Fruit fly (Drosophila melanogaster): Measurements from ENCODE around the gene CG15446.

CG15446 gene

dm6 chrX:21102106-21102505, at the start of gene CG15446:
TSS of gene CG15446 (minus strand) at chrX:21102206.
- TF ChIP-seq CG17801 (GFP tag; optimal IDR thresholded peaks at IDR 0.05; ENCODE audit: partially characterized antibody): no peak

- TF ChIP-seq CG17801 (GFP tag; optimal IDR thresholded peaks at IDR 0.05; ENCODE audit: partially characterized antibody): no peak
These were observed 44.9 kb upstream of the CG15446 start, which contains the start of gene CG45154 for dm6 chrX:21146941-21147340. TSS of gene CG45154 (minus strand) at chrX:21147041.

dm6 chrX:21127267-21127666, 25.3 kb upstream of the CG15446 start:
- no peak for TF ChIP-seq CG17801 (GFP tag; optimal IDR thresholded peaks at IDR 0.05; ENCODE audit: partially characterized antibody)

dm6 chrX:21126790-21127189, 24.8 kb upstream of the CG15446 start:
- TF ChIP-seq CG17801 (GFP tag; optimal IDR thresholded peaks at IDR 0.05; ENCODE audit: partially characterized antibody): no peak

DNA sequence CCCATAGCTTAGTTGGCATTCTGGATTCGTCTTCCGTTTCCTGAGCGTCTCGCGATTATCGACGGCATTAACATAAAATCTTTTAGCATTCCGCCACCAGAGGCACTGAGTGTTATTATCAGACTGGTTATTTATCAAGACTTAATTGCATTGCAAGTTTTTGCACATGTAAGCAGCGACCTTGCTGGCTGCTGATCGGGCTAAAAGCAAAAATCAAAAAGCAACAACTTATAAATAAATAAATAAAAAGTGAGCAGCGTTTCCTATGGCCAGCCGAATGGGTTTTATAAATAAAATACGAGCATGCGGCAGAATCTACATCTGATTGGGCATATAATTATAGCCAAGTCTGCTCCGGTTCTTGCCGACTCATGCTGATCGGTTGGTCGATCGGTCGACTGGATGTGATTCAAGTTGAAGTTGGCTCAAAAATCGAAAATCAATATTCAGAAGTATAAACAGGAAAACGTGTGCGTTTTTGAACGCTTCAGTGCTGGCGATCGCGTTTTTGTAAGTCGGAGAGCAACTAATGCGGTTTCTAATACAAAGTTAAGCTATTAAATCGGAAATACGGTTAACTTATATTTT, 24.1 kb upstream of the CG15446 start:
- TF ChIP-seq CG17801 (GFP tag; optimal IDR thresholded peaks at IDR 0.05; ENCODE audit: partially characterized antibody): no peak

- peak; percentile 84 for TF ChIP-seq CG17801 (GFP tag; optimal IDR thresholded peaks at IDR 0.05; ENCODE audit: partially characterized antibody)
These were observed 22.2 kb upstream of the CG15446 start for dm6 chrX:21124176-21124575.

DNA sequence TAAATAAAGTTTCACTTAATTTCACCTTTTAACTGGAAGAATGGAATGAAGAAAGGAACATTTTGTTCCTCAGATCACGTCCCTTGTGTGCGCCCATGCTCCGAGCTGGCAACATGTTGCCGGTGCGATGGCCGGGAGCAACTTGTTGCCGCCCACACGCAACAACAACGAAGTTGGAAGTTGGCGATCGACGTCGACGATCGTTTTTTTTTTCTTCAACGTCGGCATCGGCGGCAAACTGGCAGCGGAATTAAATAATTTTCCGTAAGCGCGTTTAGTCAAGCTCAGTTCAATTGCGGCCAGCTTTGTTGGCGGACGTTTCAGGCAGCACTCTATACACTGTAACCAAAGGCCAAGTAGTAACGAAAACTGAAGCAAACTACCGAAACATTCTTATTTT, 21.5 kb upstream of the CG15446 start, which contains the start of gene ldd:
ldd (plus strand) TSS at position 136 of the 400 bp plus-strand sequence.
- no peak for TF ChIP-seq CG17801 (GFP tag; optimal IDR thresholded peaks at IDR 0.05; ENCODE audit: partially characterized antibody)

dm6 chrX:21116864-21117464, 15.0 kb upstream of the CG15446 start, which contains the start of the genes unc and CG15445:
TSS of gene unc (minus strand) at chrX:21116914.
TSS of gene CG15445 (plus strand) at chrX:21117159.
- peak; percentile 47 for TF ChIP-seq CG17801 (GFP tag; optimal IDR thresholded peaks at IDR 0.05; ENCODE audit: partially characterized antibody)

DNA sequence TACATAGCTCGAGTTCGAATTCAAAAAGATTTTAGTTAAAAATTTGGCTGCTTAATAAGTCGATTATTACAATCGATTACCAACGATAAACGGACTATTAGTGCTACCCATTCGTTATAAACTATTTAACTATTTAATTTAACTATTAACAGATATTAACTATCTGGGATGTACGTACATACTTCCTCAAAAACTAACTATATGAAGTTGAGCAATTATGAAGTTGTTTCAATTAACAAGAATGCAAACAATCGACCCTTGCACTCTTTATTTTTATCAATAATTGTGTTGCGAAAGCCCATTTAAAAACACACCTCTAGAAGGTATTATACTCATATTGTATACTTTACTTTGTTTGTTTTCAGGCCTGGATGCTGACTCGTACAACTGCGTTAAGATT, 4.3 kb upstream of the CG15446 start, which contains the start of gene CG1503:
CG1503 (minus strand) TSS at position 101 of the 400 bp plus-strand sequence.
- TF ChIP-seq CG17801 (GFP tag; optimal IDR thresholded peaks at IDR 0.05; ENCODE audit: partially characterized antibody): no peak

DNA sequence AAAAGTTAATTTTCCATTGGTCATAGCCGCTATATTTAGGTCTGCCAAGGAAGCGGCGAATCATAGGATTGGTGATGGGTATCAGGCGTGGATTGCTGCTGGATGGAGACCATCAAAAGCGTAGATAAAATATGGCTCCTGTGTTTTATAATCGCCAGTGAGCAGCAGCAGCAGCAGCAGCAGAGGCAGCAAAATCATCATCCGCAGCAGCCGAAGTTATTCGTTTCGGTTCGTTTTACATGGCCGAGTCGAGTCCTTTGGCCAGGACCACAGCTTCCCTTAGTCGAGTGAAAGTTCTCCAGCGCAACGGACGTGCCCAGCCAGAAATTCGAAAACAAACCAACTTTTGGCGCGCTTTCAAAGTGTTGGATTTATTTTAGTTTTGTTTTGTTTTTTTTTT, 8.5 kb downstream of the CG15446 start, which contains the start of gene stg1:
stg1 (plus strand) TSS at position 301 of the 400 bp plus-strand sequence.
- no peak for TF ChIP-seq CG17801 (GFP tag; optimal IDR thresholded peaks at IDR 0.05; ENCODE audit: partially characterized antibody)

DNA sequence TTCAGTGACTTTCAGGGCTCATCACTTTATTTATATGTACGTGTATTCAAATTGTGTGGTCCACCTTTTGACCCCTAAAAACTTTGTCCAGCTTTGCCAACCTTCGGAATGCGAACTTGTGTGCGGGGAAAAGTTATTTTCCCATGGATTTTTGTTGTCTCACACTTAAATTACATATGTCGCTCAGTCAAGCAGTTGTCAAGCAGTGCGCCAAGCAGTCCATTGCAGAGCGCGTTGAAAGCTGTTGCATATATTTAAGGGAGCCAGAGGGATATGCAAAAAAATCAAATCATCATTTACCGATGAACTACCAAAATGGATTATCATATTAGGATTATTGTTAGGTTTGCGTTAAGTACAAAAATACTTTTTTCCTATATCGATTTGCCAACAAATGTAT, 18.8 kb downstream of the CG15446 start:
- TF ChIP-seq CG17801 (GFP tag; optimal IDR thresholded peaks at IDR 0.05; ENCODE audit: partially characterized antibody): no peak

DNA sequence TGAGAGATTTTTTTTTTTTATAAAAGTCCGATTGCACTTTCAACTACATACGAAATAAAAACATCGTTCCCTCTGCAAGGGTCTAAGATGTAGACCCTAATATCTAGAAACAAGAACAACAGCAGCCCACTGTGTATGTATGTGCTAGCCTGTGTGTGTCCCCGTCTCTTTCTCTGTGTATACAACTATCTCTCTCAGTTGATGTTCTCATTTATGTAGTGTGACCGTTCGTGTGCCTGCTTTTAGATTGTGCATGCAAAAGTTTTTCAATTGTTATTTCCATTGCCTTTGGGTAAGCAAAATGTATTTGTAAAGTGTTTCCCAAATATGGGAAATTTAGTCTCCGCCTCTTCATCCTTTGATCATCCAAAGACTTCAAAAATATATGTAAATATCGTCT, 21.7 kb downstream of the CG15446 start:
- no peak for TF ChIP-seq CG17801 (GFP tag; optimal IDR thresholded peaks at IDR 0.05; ENCODE audit: partially characterized antibody)

DNA sequence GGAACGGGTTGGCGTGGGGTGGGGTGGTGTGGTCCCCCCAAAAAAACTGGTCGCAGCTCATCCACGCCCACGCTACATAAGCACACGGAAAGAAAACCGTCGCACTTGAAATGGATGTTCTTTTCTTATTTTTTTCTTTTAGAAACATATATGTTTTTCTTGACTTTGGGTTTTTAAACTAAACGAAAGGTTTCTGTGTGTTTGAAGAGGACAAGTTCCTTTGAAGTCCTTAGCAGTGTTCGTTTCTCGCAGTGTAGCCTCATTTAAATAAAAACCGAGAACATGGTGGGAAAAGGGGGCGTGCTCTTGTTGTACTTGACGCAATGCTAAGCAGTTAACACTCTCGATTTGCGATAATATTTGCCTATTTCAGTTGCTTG, 27.7 kb downstream of the CG15446 start:
- peak; percentile 67 for TF ChIP-seq CG17801 (GFP tag; optimal IDR thresholded peaks at IDR 0.05; ENCODE audit: partially characterized antibody)

DNA sequence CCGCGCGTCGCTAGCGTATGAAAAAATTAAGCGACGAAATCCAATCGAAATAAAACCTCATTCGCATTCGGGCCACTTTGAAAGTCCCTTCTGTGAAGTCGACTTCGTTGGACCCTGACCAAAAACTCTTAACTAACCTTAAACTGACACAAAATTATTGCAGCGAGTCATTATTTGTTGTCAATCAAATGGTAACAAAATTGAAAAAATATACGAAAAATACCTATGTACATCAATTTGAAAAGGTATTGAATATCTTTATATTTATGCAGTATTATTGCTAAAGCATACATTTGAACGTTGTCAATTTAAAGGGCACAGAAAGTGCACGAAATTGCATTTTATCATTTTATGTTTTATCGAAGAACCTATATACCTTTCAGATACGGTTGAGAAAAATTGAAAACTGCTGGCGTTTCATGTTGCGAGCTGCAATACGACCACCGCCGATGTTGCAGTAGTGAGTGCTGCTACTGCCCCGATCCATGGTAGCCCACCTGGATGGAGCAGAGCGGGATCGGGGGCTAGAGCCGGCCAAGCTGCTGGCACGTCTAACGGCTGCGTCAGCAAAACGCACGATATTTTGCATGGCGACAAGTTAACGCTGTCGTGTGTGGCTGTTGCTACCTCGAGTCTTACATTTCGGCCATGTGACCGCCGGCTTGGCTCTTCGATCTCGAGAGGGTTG, 28.2 kb downstream of the CG15446 start:
- TF ChIP-seq CG17801 (GFP tag; optimal IDR thresholded peaks at IDR 0.05; ENCODE audit: partially characterized antibody): peak; percentile 18

dm6 chrX:21072953-21073352, 29.1 kb downstream of the CG15446 start:
- TF ChIP-seq CG17801 (GFP tag; optimal IDR thresholded peaks at IDR 0.05; ENCODE audit: partially characterized antibody): no peak

All from ovary, adult (tissue).